Fruit fly (Drosophila melanogaster): ENCODE measurements around the gene CG1750.

Gene CG1750

DNA sequence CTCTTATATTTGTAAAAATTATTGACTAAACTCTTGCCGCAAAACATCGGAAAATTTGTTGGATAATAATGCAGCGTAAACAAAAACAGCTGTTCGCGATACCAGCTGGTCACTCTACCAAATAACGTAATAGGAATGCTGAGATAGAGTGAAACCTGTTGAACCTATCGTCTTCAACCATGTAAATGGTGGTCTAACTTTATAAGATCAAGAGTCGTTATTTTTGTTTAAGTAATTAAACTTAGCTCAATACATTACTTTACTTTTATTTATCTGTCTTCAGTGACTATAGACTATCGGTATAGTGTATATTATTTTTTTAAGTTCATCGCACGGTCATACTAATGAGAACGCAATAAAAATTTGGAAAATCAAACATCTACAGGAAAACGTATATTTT is at the start of gene CG1750, which contains the start of gene spn-F:
CG1750 (minus strand) TSS at position 93 of the 400 bp plus-strand sequence.
spn-F (plus strand) TSS at position 320 of the 400 bp plus-strand sequence.
- peak; percentile 5 for TF ChIP-seq gro (GFP tag; optimal IDR thresholded peaks at IDR 0.05)
- TF ChIP-seq sug (tag; optimal IDR thresholded peaks at IDR 0.05), result peak; percentile 13
- TF ChIP-seq Awh (GFP tag; IDR thresholded peaks at IDR 0.05), result no peak
- TF ChIP-seq CG8290 (GFP tag; optimal IDR thresholded peaks at IDR 0.05), result no peak
- TF ChIP-seq CG8290 (tag; optimal IDR thresholded peaks at IDR 0.05), result no peak
- TF ChIP-seq caup (GFP tag; optimal IDR thresholded peaks at IDR 0.05; ENCODE audit: severe bottlenecking), result no peak
- TF ChIP-seq CG1792 (GFP tag; optimal IDR thresholded peaks at IDR 0.05), result no peak
- no peak for TF ChIP-seq CG3407 (GFP tag; optimal IDR thresholded peaks at IDR 0.05)
- no peak for TF ChIP-seq yki (optimal IDR thresholded peaks at IDR 0.05)
- 0 out of 4 replicates have a peak, but pooled peaks have one; percentile 60 for TF ChIP-seq chinmo (GFP tag; IDR thresholded peaks at IDR 0.05; ENCODE audit: partially characterized antibody)
- TF ChIP-seq run (tag; optimal IDR thresholded peaks at IDR 0.05), result no peak
- TF ChIP-seq CG17568 (GFP tag; optimal IDR thresholded peaks at IDR 0.05), result no peak
- TF ChIP-seq CG17612 (GFP tag; IDR thresholded peaks at IDR 0.05), result no peak
- no peak for TF ChIP-seq CG15601 (tag; optimal IDR thresholded peaks at IDR 0.05)
- peak; percentile 28 for TF ChIP-seq CG17829 (tag; optimal IDR thresholded peaks at IDR 0.05)
- TF ChIP-seq Meics (GFP tag; optimal IDR thresholded peaks at IDR 0.05), result no peak
- TF ChIP-seq E2f1 (GFP tag; IDR thresholded peaks at IDR 0.05), result no peak
- TF ChIP-seq Dll (GFP tag; IDR thresholded peaks at IDR 0.05; ENCODE audit: partially characterized antibody), result peak; percentile 89
- no peak for TF ChIP-seq Oli (tag; optimal IDR thresholded peaks at IDR 0.05)
- TF ChIP-seq luna (GFP tag; optimal IDR thresholded peaks at IDR 0.05), result no peak
- no peak for TF ChIP-seq CG4404 (GFP tag; IDR thresholded peaks at IDR 0.05)
- TF ChIP-seq gt (GFP tag; IDR thresholded peaks at IDR 0.05), result no peak
- no peak for TF ChIP-seq dysf (GFP tag; IDR thresholded peaks at IDR 0.05)
- TF ChIP-seq hkb (optimal IDR thresholded peaks at IDR 0.05), result no peak
- TF ChIP-seq hkb (GFP tag; IDR thresholded peaks at IDR 0.05), result no peak
- TF ChIP-seq CG34376 (GFP tag; optimal IDR thresholded peaks at IDR 0.05), result no peak
- TF ChIP-seq CG8924 (tag; optimal IDR thresholded peaks at IDR 0.05), result no peak
- peak; percentile 84 for TF ChIP-seq CG3995 (GFP tag; optimal IDR thresholded peaks at IDR 0.05)
- TF ChIP-seq Atf-2 (GFP tag; optimal IDR thresholded peaks at IDR 0.05), result no peak
- peak; percentile 75 for TF ChIP-seq Sry-δ (GFP tag; optimal IDR thresholded peaks at IDR 0.05)
- no peak for TF ChIP-seq Dref (GFP tag; IDR thresholded peaks at IDR 0.05)
- no peak for TF ChIP-seq CG4360 (GFP tag; IDR thresholded peaks at IDR 0.05)
- TF ChIP-seq HLH3B (GFP tag; IDR thresholded peaks at IDR 0.05), result no peak
- no peak for TF ChIP-seq CG2889 (GFP tag; IDR thresholded peaks at IDR 0.05)
- no peak for TF ChIP-seq Xrp1 (GFP tag; IDR thresholded peaks at IDR 0.05)
- TF ChIP-seq Lpt (GFP tag; optimal IDR thresholded peaks at IDR 0.05), result no peak
- TF ChIP-seq NC2α (GFP tag; optimal IDR thresholded peaks at IDR 0.05), result no peak
- TF ChIP-seq cad (GFP tag; optimal IDR thresholded peaks at IDR 0.05), result no peak
- no peak for TF ChIP-seq Poxn (GFP tag; IDR thresholded peaks at IDR 0.05)
- no peak for TF ChIP-seq Ets65A (GFP tag)
- no peak for TF ChIP-seq peb (GFP tag; IDR thresholded peaks at IDR 0.05)
- TF ChIP-seq CG30403 (GFP tag; optimal IDR thresholded peaks at IDR 0.05), result no peak
- TF ChIP-seq kah (GFP tag; optimal IDR thresholded peaks at IDR 0.05), result peak; percentile 2
- TF ChIP-seq pfk (GFP tag; optimal IDR thresholded peaks at IDR 0.05), result no peak
- TF ChIP-seq CG3726 (GFP tag; IDR thresholded peaks at IDR 0.05), result no peak
- TF ChIP-seq ranshi (GFP tag; IDR thresholded peaks at IDR 0.05), result no peak
- TF ChIP-seq CG1603 (tag; optimal IDR thresholded peaks at IDR 0.05), result peak; percentile 5
- no peak for TF ChIP-seq CG8478 (optimal IDR thresholded peaks at IDR 0.05)
- TF ChIP-seq ham (GFP tag; IDR thresholded peaks at IDR 0.05), result no peak
- TF ChIP-seq CG4707 (GFP tag; optimal IDR thresholded peaks at IDR 0.05), result no peak
- no peak for TF ChIP-seq Tbp (GFP tag; optimal IDR thresholded peaks at IDR 0.05)
- no peak for TF ChIP-seq bab2 (GFP tag; optimal IDR thresholded peaks at IDR 0.05)
- TF ChIP-seq CoRest (tag; optimal IDR thresholded peaks at IDR 0.05), result no peak
- no peak for TF ChIP-seq trh (GFP tag; optimal IDR thresholded peaks at IDR 0.05)
- TF ChIP-seq jing (GFP tag; optimal IDR thresholded peaks at IDR 0.05), result no peak

Measured in whole organism, embryonic.